Worm (Caenorhabditis elegans): ENCODE data around the gene puf-5.
A peak's percentile ranks its signal among the peaks of the same experiment; 100 is the strongest.

puf-5 gene

ce11 chrII:8559188-8559587, 16.2 kb upstream of the puf-5 start:
- no peak for TF ChIP-seq hlh-15 (tag; optimal IDR thresholded peaks at IDR 0.05)
- TF ChIP-seq che-1 (tag; optimal IDR thresholded peaks at IDR 0.05) = no peak
- no peak for TF ChIP-seq dve-1 (tag; optimal IDR thresholded peaks at IDR 0.05)
- TF ChIP-seq odd-2 (tag; optimal IDR thresholded peaks at IDR 0.05) = no peak
- TF ChIP-seq ceh-2 (tag; optimal IDR thresholded peaks at IDR 0.05) = no peak
- TF ChIP-seq ceh-22 (tag; optimal IDR thresholded peaks at IDR 0.05) = no peak
- no peak for TF ChIP-seq ahr-1 (tag; optimal IDR thresholded peaks at IDR 0.05)
- no peak for TF ChIP-seq rnt-1 (tag; optimal IDR thresholded peaks at IDR 0.05)
- no peak for TF ChIP-seq fax-1 (tag; optimal IDR thresholded peaks at IDR 0.05)
- no peak for TF ChIP-seq sdc-2 (tag; optimal IDR thresholded peaks at IDR 0.05)
- no peak for TF ChIP-seq lim-6 (tag; optimal IDR thresholded peaks at IDR 0.05)
- peak; percentile 97 for TF ChIP-seq unc-42 (tag; optimal IDR thresholded peaks at IDR 0.05)
- no peak for TF ChIP-seq tbx-2 (tag; optimal IDR thresholded peaks at IDR 0.05)
- TF ChIP-seq fkh-10 (GFP tag; optimal IDR thresholded peaks at IDR 0.05) = peak; percentile 14
- no peak for TF ChIP-seq npax-4 (tag; optimal IDR thresholded peaks at IDR 0.05)
- no peak for TF ChIP-seq hlh-8 (tag; optimal IDR thresholded peaks at IDR 0.05)

DNA sequence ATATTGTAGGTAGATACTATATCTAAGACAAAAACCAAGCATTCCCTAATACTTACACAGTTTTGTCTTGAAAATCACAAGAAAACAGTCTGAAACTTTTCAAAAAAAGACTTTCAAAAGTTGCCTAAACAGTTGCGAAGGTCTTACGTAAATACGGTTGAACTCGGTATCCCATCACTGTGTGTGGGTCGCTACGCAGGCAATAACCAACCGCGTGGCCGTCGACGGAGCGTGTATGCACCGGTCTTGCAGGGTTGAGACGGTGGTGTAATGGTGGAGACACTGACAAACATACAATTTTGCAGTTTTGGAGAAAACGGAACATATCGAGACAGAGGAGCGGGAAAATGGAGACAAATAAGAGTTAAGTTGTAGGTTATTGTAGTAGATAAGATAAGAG, 14.1 kb upstream of the puf-5 start, which contains the start of gene iff-2:
Gene iff-2 (minus strand): TSS at position 141 of the 400 bp plus-strand sequence.
- peak; percentile 83 for TF ChIP-seq pax-1 (tag; optimal IDR thresholded peaks at IDR 0.05)
- no peak for TF ChIP-seq ceh-24 (tag; optimal IDR thresholded peaks at IDR 0.05)
- peak; percentile 62 for TF ChIP-seq ceh-19 (GFP tag; optimal IDR thresholded peaks at IDR 0.05)
- TF ChIP-seq K02D7.2 (tag; optimal IDR thresholded peaks at IDR 0.05) = peak; percentile 14
- TF ChIP-seq pha-4 (tag; optimal IDR thresholded peaks at IDR 0.05) = no peak
- TF ChIP-seq ceh-14 (tag; optimal IDR thresholded peaks at IDR 0.05) = peak; percentile 83
- no peak for TF ChIP-seq eyg-1 (tag; optimal IDR thresholded peaks at IDR 0.05)
- peak; percentile 13 for TF ChIP-seq lin-11 (tag; optimal IDR thresholded peaks at IDR 0.05)
- TF ChIP-seq ahr-1 (tag; optimal IDR thresholded peaks at IDR 0.05) = no peak
- peak; percentile 46 for TF ChIP-seq pha-2 (tag; optimal IDR thresholded peaks at IDR 0.05)
- peak; percentile 70 for TF ChIP-seq madf-2 (tag; optimal IDR thresholded peaks at IDR 0.05)
- TF ChIP-seq ceh-2 (tag; optimal IDR thresholded peaks at IDR 0.05) = peak; percentile 76
- peak; percentile 59 for TF ChIP-seq fkh-10 (GFP tag; optimal IDR thresholded peaks at IDR 0.05)
- TF ChIP-seq sox-2 (GFP tag; IDR thresholded peaks at IDR 0.05) = peak; percentile 39; the same call in 1 of the 2 replicates
- peak; percentile 83 for TF ChIP-seq ztf-16 (tag; optimal IDR thresholded peaks at IDR 0.05)
- TF ChIP-seq lim-6 (tag; optimal IDR thresholded peaks at IDR 0.05) = no peak
- peak; percentile 86 for TF ChIP-seq unc-55 (GFP tag; optimal IDR thresholded peaks at IDR 0.05)
- TF ChIP-seq sox-4 (tag; optimal IDR thresholded peaks at IDR 0.05) = peak; percentile 50
- TF ChIP-seq hlh-8 (tag; optimal IDR thresholded peaks at IDR 0.05) = peak; percentile 50
- peak; percentile 89 for TF ChIP-seq ets-4 (tag; optimal IDR thresholded peaks at IDR 0.05)
- peak; percentile 99 for TF ChIP-seq ceh-18 (tag; optimal IDR thresholded peaks at IDR 0.05)
- peak; percentile 56 for TF ChIP-seq ceh-6 (GFP tag; optimal IDR thresholded peaks at IDR 0.05)
- no peak for TF ChIP-seq zip-5 (tag; optimal IDR thresholded peaks at IDR 0.05)
- no peak for TF ChIP-seq che-1 (tag; optimal IDR thresholded peaks at IDR 0.05)
- TF ChIP-seq ceh-30 (tag; optimal IDR thresholded peaks at IDR 0.05) = peak; percentile 39
- TF ChIP-seq dve-1 (tag; optimal IDR thresholded peaks at IDR 0.05) = peak; percentile 98
- peak; percentile 73 for TF ChIP-seq pqm-1 (tag; optimal IDR thresholded peaks at IDR 0.05)
- peak; percentile 91 for TF ChIP-seq elt-2 (tag; optimal IDR thresholded peaks at IDR 0.05)
- peak; percentile 37 for TF ChIP-seq ttx-3 (tag; optimal IDR thresholded peaks at IDR 0.05)
- TF ChIP-seq ceh-45 (GFP tag; IDR thresholded peaks at IDR 0.05) = peak; percentile 62; the same call in 1 of the 2 replicates
- TF ChIP-seq mec-3 (tag; optimal IDR thresholded peaks at IDR 0.05; ENCODE audit: borderline replicate concordance) = no peak
- no peak for TF ChIP-seq fax-1 (tag; optimal IDR thresholded peaks at IDR 0.05)
- peak; percentile 51 for TF ChIP-seq ama-1 (optimal IDR thresholded peaks at IDR 0.05)
- peak; percentile 66 for TF ChIP-seq F13H6.1 (tag; optimal IDR thresholded peaks at IDR 0.05)
- no peak for TF ChIP-seq gmeb-2 (tag; optimal IDR thresholded peaks at IDR 0.05)
- TF ChIP-seq C38D4.7 (GFP tag; optimal IDR thresholded peaks at IDR 0.05) = peak; percentile 18
- peak; percentile 97 for TF ChIP-seq tbx-2 (tag; optimal IDR thresholded peaks at IDR 0.05)
- TF ChIP-seq pag-3 (tag; optimal IDR thresholded peaks at IDR 0.05; ENCODE audit: borderline replicate concordance) = no peak
- TF ChIP-seq hlh-15 (tag; optimal IDR thresholded peaks at IDR 0.05) = no peak
- peak; percentile 80 for TF ChIP-seq K09A11.1 (tag; optimal IDR thresholded peaks at IDR 0.05; ENCODE audit: insufficient read depth)
- TF ChIP-seq ceh-22 (tag; optimal IDR thresholded peaks at IDR 0.05) = peak; percentile 67
- peak; percentile 97 for TF ChIP-seq ref-2 (tag; optimal IDR thresholded peaks at IDR 0.05)
- peak; percentile 78 for TF ChIP-seq sdc-2 (tag; optimal IDR thresholded peaks at IDR 0.05)
- peak; percentile 76 for TF ChIP-seq unc-86 (tag; optimal IDR thresholded peaks at IDR 0.05)
- peak; percentile 95 for TF ChIP-seq rnt-1 (tag; optimal IDR thresholded peaks at IDR 0.05)
- peak; percentile 95 for TF ChIP-seq ceh-31 (tag; optimal IDR thresholded peaks at IDR 0.05)
- no peak for TF ChIP-seq npax-4 (tag; optimal IDR thresholded peaks at IDR 0.05)
- TF ChIP-seq unc-42 (tag; optimal IDR thresholded peaks at IDR 0.05) = peak; percentile 93

All from whole organism, late embryonic.